Fruit fly (Drosophila melanogaster): Measurements from ENCODE around the gene IPIP.

DNA sequence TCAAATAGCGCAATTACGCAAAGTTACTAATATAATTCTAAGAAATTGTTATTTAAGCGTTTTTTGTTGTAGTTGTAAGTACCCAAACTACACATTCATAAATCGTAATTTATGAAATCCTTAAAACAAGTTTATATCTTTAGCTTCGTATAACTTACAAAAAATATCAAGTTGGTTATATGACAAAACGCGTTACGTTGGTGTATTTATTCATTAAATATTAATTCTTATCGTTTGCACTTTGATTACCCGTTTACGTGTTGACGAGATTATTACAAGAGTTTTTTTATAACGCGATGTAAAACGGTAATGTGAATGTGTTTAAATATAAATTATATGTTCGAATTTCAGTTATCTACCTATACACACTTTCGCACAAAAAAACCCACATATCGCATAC is 29.8 kb downstream of the IPIP start:
- TF ChIP-seq Fer2 (tag; optimal IDR thresholded peaks at IDR 0.05) (no peak), h (optimal IDR thresholded peaks at IDR 0.05) (no peak), gsb-n (tag; optimal IDR thresholded peaks at IDR 0.05) (no peak), pan (optimal IDR thresholded peaks at IDR 0.05) (no peak), pan (GFP tag; optimal IDR thresholded peaks at IDR 0.05 in 1 of 2, IDR thresholded peaks at IDR 0.05 in 1 of 2) (no peak), CG2678 (tag; optimal IDR thresholded peaks at IDR 0.05) (no peak), ewg (GFP tag; optimal IDR thresholded peaks at IDR 0.05) (no peak)
